Fruit fly (Drosophila melanogaster) whole organism, embryonic: ENCODE data around the gene Ugt316A1.

Source experiments
- ATbp ChIP-seq: fragments of 200-800 bp; sonication (Bioruptor generic); optimal IDR thresholded peaks from 2 replicates; lab custom pipeline; 2017; ENCODE audit warnings: missing biosample characterization, mild to moderate bottlenecking, missing genetic modification characterization, missing genetic modification reagents
- BEAF-32 ChIP-seq: fragments of 200-800 bp; sonication (Bioruptor generic); optimal IDR thresholded peaks from 3 replicates; lab custom pipeline; 2017; ENCODE audit warnings: missing biosample characterization, missing genetic modification characterization, mild to moderate bottlenecking, moderate library complexity, missing genetic modification reagents
- Bgb ChIP-seq: fragments of 200-800 bp; sonication (Bioruptor generic); IDR thresholded peaks from 2 replicates; pipeline ENCODE4 v1.3.6; 2022; ENCODE audit warnings: missing biosample characterization, missing genetic modification characterization; ENCODE audit not compliant: partially characterized antibody
- CG10267 ChIP-seq: fragments of 200-800 bp; sonication (Bioruptor generic); optimal IDR thresholded peaks from 2 replicates; lab custom pipeline; 2018; ENCODE audit warnings: missing biosample characterization, mild to moderate bottlenecking, missing genetic modification characterization, moderate library complexity
- CG10462 ChIP-seq: fragments of 200-800 bp; sonication (Bioruptor generic); optimal IDR thresholded peaks from 2 replicates; lab custom pipeline; 2016; ENCODE audit warnings: missing biosample characterization, missing genetic modification characterization
- CG13287 ChIP-seq: fragments of 200-800 bp; sonication (Bioruptor generic); IDR thresholded peaks from 2 replicates; pipeline ENCODE4 v1.3.6; 2022; ENCODE audit warnings: missing biosample characterization, missing genetic modification characterization; ENCODE audit not compliant: partially characterized antibody
- CG14014 ChIP-seq: fragments of 200-800 bp; sonication (Bioruptor generic); IDR thresholded peaks from 2 replicates; pipeline ENCODE4 v1.3.6; 2022; ENCODE audit warnings: missing biosample characterization, missing genetic modification characterization
- CG14710 ChIP-seq: fragments of 200-800 bp; sonication (Bioruptor generic); optimal IDR thresholded peaks from 3 replicates; lab custom pipeline; 2019; ENCODE audit warnings: missing biosample characterization, mild to moderate bottlenecking, missing genetic modification characterization, moderate library complexity
- CG15514 ChIP-seq: fragments of 200-800 bp; sonication (Bioruptor generic); optimal IDR thresholded peaks from 3 replicates; lab custom pipeline; 2017; ENCODE audit warnings: missing biosample characterization, missing genetic modification characterization, mild to moderate bottlenecking, moderate library complexity, missing genetic modification reagents
- CG1603 ChIP-seq: fragments of 200-800 bp; sonication (Bioruptor generic); optimal IDR thresholded peaks from 2 replicates; lab custom pipeline; 2019; ENCODE audit warnings: missing biosample characterization, mild to moderate bottlenecking, missing genetic modification characterization, moderate library complexity
- CG17802 ChIP-seq: fragments of 200-800 bp; sonication (Bioruptor generic); optimal IDR thresholded peaks from 2 replicates; lab custom pipeline; 2018; ENCODE audit warnings: missing biosample characterization, mild to moderate bottlenecking, missing genetic modification characterization, moderate library complexity
- CG18764 ChIP-seq: fragments of 200-800 bp; sonication (Bioruptor generic); optimal IDR thresholded peaks from 3 replicates; lab custom pipeline; 2016; ENCODE audit warnings: missing biosample characterization, missing genetic modification characterization
- CG2712 ChIP-seq: fragments of 200-800 bp; optimal IDR thresholded peaks from 3 replicates; lab custom pipeline; 2019; ENCODE audit warnings: missing biosample characterization, mild to moderate bottlenecking, missing genetic modification characterization, moderate library complexity
- CG3281 ChIP-seq: fragments of 200-800 bp; sonication (Bioruptor generic); optimal IDR thresholded peaks from 3 replicates; lab custom pipeline; 2017; ENCODE audit warnings: missing biosample characterization, mild to moderate bottlenecking, missing genetic modification characterization
- CG33213 ChIP-seq: fragments of 200-800 bp; sonication (Bioruptor generic); optimal IDR thresholded peaks from 3 replicates; lab custom pipeline; 2016; ENCODE audit warnings: missing biosample characterization, missing genetic modification characterization
- CG4617 ChIP-seq: fragments of 200-800 bp; sonication (Bioruptor generic); optimal IDR thresholded peaks from 3 replicates; lab custom pipeline; 2016; ENCODE audit warnings: missing biosample characterization, missing genetic modification characterization, borderline replicate concordance
- CG7556 ChIP-seq: fragments of 200-800 bp; sonication (Bioruptor generic); optimal IDR thresholded peaks from 2 replicates; lab custom pipeline; 2017; ENCODE audit warnings: missing biosample characterization, mild to moderate bottlenecking, missing genetic modification characterization
- CG9727 ChIP-seq: fragments of 200-800 bp; sonication (Bioruptor generic); optimal IDR thresholded peaks from 3 replicates; lab custom pipeline; 2017; ENCODE audit warnings: missing biosample characterization, mild to moderate bottlenecking, missing genetic modification characterization
- CG9797 ChIP-seq: fragments of 200-800 bp; sonication (Bioruptor generic); optimal IDR thresholded peaks from 3 replicates; lab custom pipeline; 2018; ENCODE audit warnings: missing biosample characterization, mild to moderate bottlenecking, missing genetic modification characterization
- CTCF ChIP-seq: fragments of 200-800 bp; sonication (Bioruptor generic); optimal IDR thresholded peaks from 2 replicates; lab custom pipeline; 2017; ENCODE audit warnings: missing biosample characterization, mild to moderate bottlenecking, missing genetic modification characterization, moderate library complexity
- CoRest ChIP-seq: fragments of 200-800 bp; sonication (Bioruptor generic); optimal IDR thresholded peaks from 3 replicates; lab custom pipeline; 2018; ENCODE audit warnings: missing biosample characterization, mild to moderate bottlenecking, missing genetic modification characterization, moderate library complexity
- Dp ChIP-seq: fragments of 200-800 bp; sonication (Bioruptor generic); optimal IDR thresholded peaks from 2 replicates; lab custom pipeline; 2018; ENCODE audit warnings: missing biosample characterization, mild to moderate bottlenecking, missing genetic modification characterization, moderate library complexity
- E2f2 ChIP-seq: fragments of 200-800 bp; sonication (Bioruptor generic); IDR thresholded peaks from 2 replicates; pipeline ENCODE4 v1.3.6; 2022; ENCODE audit warnings: missing biosample characterization, missing genetic modification characterization
- Elba2 ChIP-seq: fragments of 200-800 bp; sonication (Bioruptor generic); optimal IDR thresholded peaks from 3 replicates; lab custom pipeline; 2016; ENCODE audit warnings: missing biosample characterization, missing genetic modification characterization
- Ets65A ChIP-seq: fragments of 200-800 bp; sonication (Bioruptor generic); peaks from one replicate; lab custom pipeline; 2016; ENCODE audit warnings: missing biosample characterization, missing genetic modification characterization
- HLH54F ChIP-seq: fragments of 200-800 bp; sonication (Bioruptor generic); optimal IDR thresholded peaks from 3 replicates; lab custom pipeline; 2016; ENCODE audit warnings: missing biosample characterization, missing genetic modification characterization
- Lhr ChIP-seq: fragments of 200-800 bp; sonication (Bioruptor generic); optimal IDR thresholded peaks from 3 replicates; lab custom pipeline; 2017; ENCODE audit warnings: mild to moderate bottlenecking, missing biosample characterization, missing genetic modification reagents, missing genetic modification characterization
- MBD-R2 ChIP-seq: fragments of 200-800 bp; sonication (Bioruptor generic); IDR thresholded peaks from 2 replicates; pipeline ENCODE4 v1.3.6; 2022; ENCODE audit warnings: missing biosample characterization, missing genetic modification characterization
- MESR4 ChIP-seq: fragments of 200-800 bp; sonication (Bioruptor generic); optimal IDR thresholded peaks from 2 replicates; lab custom pipeline; 2018; ENCODE audit warnings: missing biosample characterization, mild to moderate bottlenecking, missing genetic modification characterization, moderate library complexity
- Med ChIP-seq: fragments of 200-800 bp; sonication (Bioruptor generic); peaks from one replicate; lab custom pipeline; 2016; ENCODE audit warnings: missing biosample characterization, missing genetic modification characterization, mild to moderate bottlenecking, inconsistent platforms, moderate library complexity
- Myb ChIP-seq: fragments of 200-800 bp; sonication (Bioruptor generic); optimal IDR thresholded peaks from 2 replicates; lab custom pipeline; 2016; ENCODE audit warnings: missing biosample characterization, missing genetic modification characterization
- NC2β ChIP-seq: fragments of 200-800 bp; sonication (Bioruptor generic); optimal IDR thresholded peaks from 2 replicates; lab custom pipeline; 2016; ENCODE audit warnings: missing biosample characterization, missing genetic modification characterization
- Pdp1 ChIP-seq, 2 experiments: fragments of 200-800 bp; sonication (Bioruptor generic); optimal IDR thresholded peaks; 3 replicates each; lab custom pipeline; 2016; ENCODE audit warnings: missing biosample characterization in 2 of 2, missing genetic modification characterization in 2 of 2, mild to moderate bottlenecking in 1 of 2, moderate library complexity in 1 of 2
- Sin3A ChIP-seq: fragments of >200 bp; optimal IDR thresholded peaks from 2 replicates; lab custom pipeline; 2018
- YL-1 ChIP-seq: fragments of 200-800 bp; sonication (Bioruptor generic); optimal IDR thresholded peaks from 3 replicates; lab custom pipeline; 2017; ENCODE audit warnings: missing biosample characterization, mild to moderate bottlenecking, missing genetic modification characterization
- cg ChIP-seq: fragments of 200-800 bp; sonication (Bioruptor generic); optimal IDR thresholded peaks from 3 replicates; lab custom pipeline; 2019; ENCODE audit warnings: missing biosample characterization, mild to moderate bottlenecking, missing genetic modification characterization, moderate library complexity
- chn ChIP-seq: fragments of 200-800 bp; sonication (Bioruptor generic); optimal IDR thresholded peaks from 2 replicates; lab custom pipeline; 2016; ENCODE audit warnings: missing biosample characterization, missing genetic modification characterization
- dmrt11E ChIP-seq: fragments of 200-800 bp; sonication (Bioruptor generic); optimal IDR thresholded peaks from 3 replicates; lab custom pipeline; 2018; ENCODE audit warnings: missing biosample characterization, mild to moderate bottlenecking, missing genetic modification characterization, moderate library complexity
- gfzf ChIP-seq: fragments of 200-800 bp; sonication (Bioruptor generic); optimal IDR thresholded peaks from 2 replicates; lab custom pipeline; 2016; ENCODE audit warnings: missing biosample characterization, mild to moderate bottlenecking, missing genetic modification characterization, moderate library complexity
- nmo ChIP-seq: fragments of 200-800 bp; sonication (Bioruptor generic); optimal IDR thresholded peaks from 2 replicates; lab custom pipeline; 2018; ENCODE audit warnings: missing biosample characterization, mild to moderate bottlenecking, missing genetic modification characterization, moderate library complexity
- pzg ChIP-seq: fragments of 200-800 bp; sonication (Bioruptor generic); optimal IDR thresholded peaks from 3 replicates; lab custom pipeline; 2018; ENCODE audit warnings: missing biosample characterization, mild to moderate bottlenecking, missing genetic modification characterization, moderate library complexity
- ranshi ChIP-seq: fragments of 200-800 bp; sonication (Bioruptor generic); IDR thresholded peaks from 2 replicates; pipeline ENCODE4 v1.3.6; 2022; ENCODE audit warnings: missing biosample characterization, missing genetic modification characterization
- row ChIP-seq: fragments of 200-800 bp; sonication (Bioruptor generic); IDR thresholded peaks from 3 replicates; pipeline ENCODE4 v1.3.6; 2022; ENCODE audit warnings: missing biosample characterization, missing genetic modification characterization
- sens ChIP-seq: fragments of 200-800 bp; sonication (Bioruptor generic); peaks from one replicate; lab custom pipeline; 2016; ENCODE audit warnings: missing biosample characterization, missing genetic modification characterization
- stwl ChIP-seq: fragments of 200-800 bp; sonication (Bioruptor generic); optimal IDR thresholded peaks from 3 replicates; lab custom pipeline; 2018; ENCODE audit warnings: missing biosample characterization, mild to moderate bottlenecking, missing genetic modification characterization, moderate library complexity
- trem ChIP-seq: fragments of 200-800 bp; optimal IDR thresholded peaks from 3 replicates; lab custom pipeline; 2019; ENCODE audit warnings: missing biosample characterization, mild to moderate bottlenecking, missing genetic modification characterization, moderate library complexity

Gene Ugt316A1

DNA sequence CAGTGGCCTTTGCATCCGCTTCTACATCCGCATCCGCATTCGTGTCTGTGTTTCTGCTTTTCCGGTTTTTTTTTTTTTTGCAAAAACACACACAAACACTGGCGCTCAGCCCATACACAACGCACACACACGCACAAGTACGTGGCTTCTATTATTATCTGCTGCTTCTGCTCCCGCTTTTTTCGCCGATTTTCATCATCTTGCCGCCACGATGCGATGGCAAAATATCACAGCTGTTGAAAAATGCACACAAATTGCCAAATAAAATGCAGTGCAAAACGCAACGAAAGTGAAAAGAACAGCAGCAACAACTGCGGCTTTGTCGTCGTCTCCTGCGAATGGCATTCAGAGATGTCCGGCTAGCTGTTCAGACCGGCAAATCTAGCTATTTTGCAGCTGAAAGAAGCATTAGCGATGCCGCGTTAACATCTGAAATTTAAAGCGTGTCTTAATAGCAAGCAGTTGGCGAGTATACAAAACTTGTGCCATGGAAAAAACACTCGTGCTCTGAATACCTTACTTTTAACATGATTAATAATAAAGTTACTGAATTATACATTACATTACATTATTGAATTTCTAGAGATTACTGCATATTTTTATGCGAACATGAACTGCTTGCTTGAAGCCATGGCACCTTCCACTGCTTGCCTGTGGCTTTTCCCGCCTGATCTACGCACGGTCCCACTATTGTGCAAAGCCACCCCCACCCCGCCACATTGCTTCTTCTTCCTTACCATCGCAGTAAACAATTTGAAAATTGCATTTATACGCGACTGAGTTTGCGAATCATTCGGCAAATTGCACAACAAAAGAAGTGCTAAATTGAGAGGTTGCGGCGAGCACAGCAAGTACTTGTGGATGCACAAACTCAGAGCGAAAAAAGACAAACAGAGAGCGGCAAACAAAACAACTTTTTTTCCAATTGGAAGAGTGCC is at the start of gene Ugt316A1, which contains the start of gene Sfxn2 (continued):
- TF ChIP-seq sens (GFP tag; lab: Kevin White, UChicago) (peak; percentile 88), NC2β (peak; percentile 36), HLH54F (GFP tag; lab: Kevin White, UChicago) (no peak), CG7556 (GFP tag; lab: Kevin White, UChicago) (no peak)

DNA sequence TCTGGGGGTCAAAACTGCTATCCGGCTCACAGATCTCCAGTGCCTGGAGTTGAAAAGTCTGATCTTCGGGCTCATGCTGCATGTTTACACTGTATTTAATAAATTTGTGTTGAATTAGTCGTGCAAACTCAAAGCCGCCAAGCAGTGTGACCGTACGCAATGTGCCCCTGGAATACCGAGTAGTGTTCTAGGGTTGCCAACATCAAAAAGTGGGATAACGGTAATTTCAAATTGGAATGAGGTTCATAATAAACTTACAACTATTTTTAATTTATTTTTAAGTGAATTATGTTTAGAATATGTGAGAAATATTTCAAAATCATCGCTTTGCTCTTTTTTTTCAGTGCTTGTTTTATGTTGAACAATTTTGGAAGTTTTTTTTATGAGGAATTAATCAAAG is 37.6 kb upstream of the Ugt316A1 start, which contains the start of gene Gem2:
Gene Gem2, minus strand, starts transcription at position 176 of the 400 bp plus-strand sequence.
- TF ChIP-seq CG3281 (GFP tag; lab: Kevin White, UChicago) = no peak
- no peak for TF ChIP-seq CG9727 (GFP tag; lab: Kevin White, UChicago)
- peak; percentile 77 for TF ChIP-seq Dp
- peak; percentile 72 for TF ChIP-seq pzg (GFP tag; lab: Kevin White, UChicago)
- peak; percentile 44 for TF ChIP-seq CG15514 (GFP tag; lab: Kevin White, UChicago)
- TF ChIP-seq dmrt11E = no peak
- TF ChIP-seq Lhr (GFP tag; lab: Kevin White, UChicago) = peak; percentile 55
- TF ChIP-seq Med (GFP tag; lab: Kevin White, UChicago) = peak; percentile 64
- TF ChIP-seq ranshi (GFP tag; lab: Robert Waterston, UW) = no peak
- peak; percentile 43 for TF ChIP-seq CG10267 (tag; lab: Kevin White, UChicago)
- no peak for TF ChIP-seq CTCF (GFP tag; lab: Kevin White, UChicago)
- TF ChIP-seq BEAF-32 (GFP tag; lab: Kevin White, UChicago) = peak; percentile 34
- TF ChIP-seq row = peak; percentile 59
- peak; percentile 80 for TF ChIP-seq E2f2 (GFP tag; lab: Robert Waterston, UW)
- TF ChIP-seq trem = peak; percentile 43
- peak; percentile 41 for TF ChIP-seq CoRest (tag; lab: Kevin White, UChicago)
- TF ChIP-seq cg = no peak
- TF ChIP-seq gfzf (GFP tag; lab: Kevin White, UChicago) = peak; percentile 83
- no peak for TF ChIP-seq ATbp (GFP tag; lab: Kevin White, UChicago)
- TF ChIP-seq CG13287 (GFP tag; lab: Robert Waterston, UW) = peak; percentile 59
- peak; percentile 17 for TF ChIP-seq MESR4 (GFP tag; lab: Kevin White, UChicago)
- TF ChIP-seq stwl (tag; lab: Kevin White, UChicago) = peak; percentile 98
- peak; percentile 56 for TF ChIP-seq CG1603 (tag; lab: Kevin White, UChicago)
- TF ChIP-seq CG10462 (GFP tag; lab: Kevin White, UChicago) = peak; percentile 30
- peak; percentile 7 for TF ChIP-seq CG2712 (tag; lab: Kevin White, UChicago)
- no peak for TF ChIP-seq chn
- peak; percentile 70 for TF ChIP-seq CG4617 (GFP tag; lab: Kevin White, UChicago)
- no peak for TF ChIP-seq CG17802 (tag; lab: Kevin White, UChicago)
- peak; percentile 90 for TF ChIP-seq MBD-R2 (GFP tag; lab: Robert Waterston, UW)
- peak; percentile 54 for TF ChIP-seq Elba2 (GFP tag; lab: Kevin White, UChicago)
- TF ChIP-seq CG14014 (GFP tag; lab: Robert Waterston, UW) = 0 out of 2 replicates have a peak, but pooled peaks have one; percentile 19
- TF ChIP-seq Bgb = peak; percentile 40
- peak; percentile 97 for TF ChIP-seq Myb (GFP tag; lab: Kevin White, UChicago)
- no peak for TF ChIP-seq Ets65A (GFP tag; lab: Kevin White, UChicago)
- TF ChIP-seq CG14710 (tag; lab: Kevin White, UChicago) = peak; percentile 42
- TF ChIP-seq Sin3A = peak; percentile 22
- TF ChIP-seq Pdp1 (GFP tag; optimal IDR thresholded peaks at IDR 0.05; lab: Kevin White, UChicago) = peak in 1 of 2 experiments; percentile 10
- TF ChIP-seq nmo (GFP tag; lab: Kevin White, UChicago) = peak; percentile 13
- no peak for TF ChIP-seq CG18764 (GFP tag; lab: Kevin White, UChicago)
- peak; percentile 35 for TF ChIP-seq YL-1 (GFP tag; lab: Kevin White, UChicago)
- peak; percentile 77 for TF ChIP-seq CG9797
- TF ChIP-seq CG33213 (GFP tag; lab: Kevin White, UChicago) = peak; percentile 21
